Worm (Caenorhabditis elegans) whole organism, mixed stage, embryonic: ENCODE data around the gene hlh-15.

Experiments
- blmp-1 ChIP-seq: fragments of 150-350 bp; optimal IDR thresholded peaks from 2 replicates; lab custom pipeline; 2014; ENCODE audit warnings: missing biosample characterization, missing genetic modification characterization
- ceh-39 ChIP-seq: fragments of 150-350 bp; optimal IDR thresholded peaks from 2 replicates; lab custom pipeline; 2014; ENCODE audit warnings: missing biosample characterization, missing genetic modification characterization
- ces-1 ChIP-seq: fragments of 150-350 bp; optimal IDR thresholded peaks from 2 replicates; lab custom pipeline; 2014; ENCODE audit warnings: missing biosample characterization, missing genetic modification reagents, missing genetic modification characterization
- elt-1 ChIP-seq: sonication (generic microtip); optimal IDR thresholded peaks from 2 replicates; lab custom pipeline; 2017; ENCODE audit warnings: missing genetic modification characterization, mild to moderate bottlenecking, missing compliant biosample characterization, antibody characterized with exemption, moderate library complexity, borderline replicate concordance; ENCODE audit not compliant: insufficient read depth
- elt-3 ChIP-seq: fragments of 150-350 bp; optimal IDR thresholded peaks from 2 replicates; lab custom pipeline; 2014; ENCODE audit warnings: missing biosample characterization, missing genetic modification characterization
- lin-13 ChIP-seq: fragments of 150-350 bp; optimal IDR thresholded peaks from 2 replicates; lab custom pipeline; 2014; ENCODE audit warnings: missing biosample characterization, missing genetic modification characterization
- mab-5 ChIP-seq: fragments of 150-350 bp; optimal IDR thresholded peaks from 2 replicates; lab custom pipeline; 2014; ENCODE audit warnings: missing biosample characterization, missing genetic modification characterization
- nhr-237 ChIP-seq: fragments of 150-350 bp; optimal IDR thresholded peaks from 2 replicates; lab custom pipeline; 2014; ENCODE audit warnings: missing biosample characterization, missing genetic modification characterization
- pha-4 ChIP-seq: fragments of 150-350 bp; optimal IDR thresholded peaks from 2 replicates; lab custom pipeline; 2018; ENCODE audit warnings: missing biosample characterization, missing genetic modification reagents, missing genetic modification characterization
- sem-2 ChIP-seq: fragments of 200-800 bp; sonication (Bioruptor generic); optimal IDR thresholded peaks from 2 replicates; lab custom pipeline; 2018; ENCODE audit warnings: mild to moderate bottlenecking, missing genetic modification characterization, missing compliant biosample characterization
- snpc-4 ChIP-seq: fragments of 150-350 bp; optimal IDR thresholded peaks from 2 replicates; lab custom pipeline; 2014; ENCODE audit warnings: missing biosample characterization, missing genetic modification characterization
- unc-62 ChIP-seq: fragments of 150-350 bp; optimal IDR thresholded peaks from 2 replicates; lab custom pipeline; 2014; ENCODE audit warnings: missing biosample characterization, missing genetic modification reagents, missing genetic modification characterization

- TF ChIP-seq sem-2 (no peak), elt-3 (no peak), unc-62 (GFP tag; lab: Kevin White, UChicago) (no peak), blmp-1 (tag; lab: Kevin White, UChicago) (no peak), ceh-39 (no peak), lin-13 (tag; lab: Kevin White, UChicago) (no peak), ces-1 (GFP tag; lab: Kevin White, UChicago) (no peak), elt-1 (tag; lab: Kevin White, UChicago) (no peak), pha-4 (tag; lab: Kevin White, UChicago) (no peak), nhr-237 (no peak), snpc-4 (tag; lab: Kevin White, UChicago) (no peak), mab-5 (no peak)
These were observed 32.4 kb downstream of the hlh-15 start for ce11 chrX:2380818-2381217.
